Worm (Caenorhabditis elegans): Measurements from ENCODE around the gene F09E10.6.

The F09E10.6 gene

DNA sequence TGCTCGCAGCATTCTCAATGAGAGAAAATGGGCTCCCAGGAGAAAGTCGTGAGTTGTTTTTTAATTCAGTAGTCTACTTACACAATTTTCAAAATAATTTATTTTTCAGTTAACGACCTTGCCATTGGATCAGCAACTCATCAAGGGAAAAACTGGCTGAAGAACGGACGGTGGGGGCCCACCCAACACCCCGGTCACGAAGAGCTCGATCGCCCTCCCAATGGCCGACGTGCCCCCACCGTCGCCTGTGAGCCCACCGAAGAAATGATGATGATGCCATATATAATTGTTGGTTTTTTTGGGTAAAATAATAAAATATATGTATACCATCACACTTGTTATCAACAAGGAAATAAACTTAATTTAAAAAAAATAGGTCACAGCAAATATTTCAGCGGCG, 5.4 kb upstream of the F09E10.6 start:
- TF ChIP-seq B0336.3 (GFP tag; IDR thresholded peaks at IDR 0.05) = no peak
- peak; percentile 86 for TF ChIP-seq zfh-2 (GFP tag; conservative IDR thresholded peaks at IDR 0.05)
- no peak for TF ChIP-seq snpc-1.1 (tag; optimal IDR thresholded peaks at IDR 0.05; ENCODE audit: insufficient read depth)
- 0 out of 2 replicates have a peak, but pooled peaks have one; percentile 11 for TF ChIP-seq ceh-40 (GFP tag; IDR thresholded peaks at IDR 0.05)
- no peak for TF ChIP-seq madf-6 (GFP tag; IDR thresholded peaks at IDR 0.05)
- TF ChIP-seq madf-8 (GFP tag; conservative IDR thresholded peaks at IDR 0.05) = no peak
- no peak for TF ChIP-seq rcor-1 (GFP tag; IDR thresholded peaks at IDR 0.05)
- no peak for TF ChIP-seq Y53F4B.3 (GFP tag; IDR thresholded peaks at IDR 0.05)
- TF ChIP-seq egrh-3 (GFP tag; IDR thresholded peaks at IDR 0.05) = peak; percentile 37; the same call in 1 of the 2 replicates
- no peak for TF ChIP-seq lin-40 (tag; optimal IDR thresholded peaks at IDR 0.05)
- no peak for TF ChIP-seq F55B11.4 (tag; optimal IDR thresholded peaks at IDR 0.05; ENCODE audit: borderline replicate concordance, insufficient read depth)
- TF ChIP-seq mxl-1 (tag; optimal IDR thresholded peaks at IDR 0.05) = no peak
- TF ChIP-seq attf-5 (GFP tag; optimal IDR thresholded peaks at IDR 0.05) = no peak
- TF ChIP-seq B0261.1 (tag; optimal IDR thresholded peaks at IDR 0.05) = no peak

- TF ChIP-seq lin-26 (GFP tag; IDR thresholded peaks at IDR 0.05) (no peak), mel-28 (tag; optimal IDR thresholded peaks at IDR 0.05; ENCODE audit: borderline replicate concordance) (no peak), ztf-22 (GFP tag; optimal IDR thresholded peaks at IDR 0.05) (no peak), lag-1 (GFP tag; IDR thresholded peaks at IDR 0.05) (no peak), ztf-26 (tag; optimal IDR thresholded peaks at IDR 0.05) (no peak), B0019.2 (GFP tag; conservative IDR thresholded peaks at IDR 0.05) (no peak)
Measured at ce11 chrX:1502490-1502889, 5.0 kb upstream of the F09E10.6 start, which contains the start of gene F09E10.1. F09E10.1 (plus strand) TSS chrX:1502790.

DNA sequence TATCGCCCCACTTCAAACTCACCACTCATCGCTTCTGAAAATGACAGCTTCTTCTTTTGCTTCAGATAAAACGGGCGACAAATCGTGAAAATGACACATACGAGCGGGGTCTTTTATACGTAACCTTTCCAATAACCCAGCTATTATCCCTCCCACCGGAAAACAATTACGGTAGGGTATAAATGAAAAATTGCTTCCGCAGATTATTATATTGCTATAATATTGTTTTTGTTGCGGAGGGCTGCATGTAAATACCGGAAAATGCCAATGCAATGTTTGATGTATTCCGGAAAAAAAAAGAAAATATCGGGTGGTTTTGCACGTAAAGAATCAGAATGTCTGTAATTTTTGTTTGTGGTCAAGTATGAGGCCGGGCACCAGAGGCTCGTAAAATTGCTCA, 4.3 kb upstream of the F09E10.6 start, which contains the start of gene F09E10.7:
F09E10.7 (minus strand) TSS at position 101 of the 400 bp plus-strand sequence.
- TF ChIP-seq rpc-1 (optimal IDR thresholded peaks at IDR 0.05) (no peak), rpc-1 (tag; optimal IDR thresholded peaks at IDR 0.05) (no peak), F52B5.7 (tag; optimal IDR thresholded peaks at IDR 0.05) (no peak), F57A8.1 (GFP tag; optimal IDR thresholded peaks at IDR 0.05) (no peak), akir-1 (GFP tag; optimal IDR thresholded peaks at IDR 0.05) (no peak)

DNA sequence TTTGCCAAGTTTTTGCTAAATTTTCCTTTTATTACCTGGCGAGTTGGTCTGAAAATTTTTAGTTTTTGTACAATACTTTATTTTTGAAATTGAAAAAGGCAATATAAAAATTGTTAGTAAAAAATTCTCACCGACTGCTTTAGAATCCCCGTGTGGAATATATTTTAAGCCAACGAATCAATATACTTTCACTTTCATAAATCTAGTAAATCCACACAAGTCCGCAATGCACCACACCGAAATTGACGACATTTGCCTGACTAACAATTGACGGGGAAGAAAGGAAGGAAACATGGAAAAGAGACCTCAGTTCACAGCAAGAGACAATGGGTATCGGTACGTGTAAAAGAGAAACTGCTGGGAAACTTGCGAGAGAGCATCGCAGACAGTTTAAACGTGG, 2.0 kb upstream of the F09E10.6 start:
- TF ChIP-seq bed-1 (GFP tag; IDR thresholded peaks at IDR 0.05) = no peak
- TF ChIP-seq tbx-9 (tag; optimal IDR thresholded peaks at IDR 0.05; ENCODE audit: borderline replicate concordance) = no peak
- TF ChIP-seq let-607 (tag; optimal IDR thresholded peaks at IDR 0.05) = no peak
- TF ChIP-seq ceh-40 (GFP tag; IDR thresholded peaks at IDR 0.05) = no peak
- no peak for TF ChIP-seq F55B11.4 (tag; optimal IDR thresholded peaks at IDR 0.05; ENCODE audit: borderline replicate concordance, insufficient read depth)
- no peak for TF ChIP-seq D2030.7 (GFP tag; IDR thresholded peaks at IDR 0.05)
- TF ChIP-seq mxl-1 (tag; optimal IDR thresholded peaks at IDR 0.05) = no peak
- no peak for TF ChIP-seq lag-1 (GFP tag; IDR thresholded peaks at IDR 0.05)
- TF ChIP-seq lir-1 (GFP tag; conservative IDR thresholded peaks at IDR 0.05) = no peak
- TF ChIP-seq snpc-4 (GFP tag; optimal IDR thresholded peaks at IDR 0.05) = no peak
- TF ChIP-seq snpc-4 (tag; optimal IDR thresholded peaks at IDR 0.05) = no peak
- no peak for TF ChIP-seq snpc-1.1 (tag; optimal IDR thresholded peaks at IDR 0.05; ENCODE audit: insufficient read depth)
- no peak for TF ChIP-seq ceh-79 (tag; optimal IDR thresholded peaks at IDR 0.05)
- TF ChIP-seq nfyb-1 (GFP tag; IDR thresholded peaks at IDR 0.05) = no peak
- no peak for TF ChIP-seq F57C9.4 (tag; optimal IDR thresholded peaks at IDR 0.05)
- no peak for TF ChIP-seq Y53F4B.3 (GFP tag; IDR thresholded peaks at IDR 0.05)
- TF ChIP-seq lin-54 (GFP tag; optimal IDR thresholded peaks at IDR 0.05) = no peak
- TF ChIP-seq nhr-120 (GFP tag; IDR thresholded peaks at IDR 0.05) = no peak
- TF ChIP-seq ama-1 (optimal IDR thresholded peaks at IDR 0.05) = no peak
- no peak for TF ChIP-seq ama-1 (GFP tag; optimal IDR thresholded peaks at IDR 0.05)
- TF ChIP-seq dox-1 (GFP tag; IDR thresholded peaks at IDR 0.05) = no peak
- TF ChIP-seq sea-2 (GFP tag; IDR thresholded peaks at IDR 0.05) = no peak

Measured in whole organism, young adult.